Fruit fly (Drosophila melanogaster) whole organism, embryonic: ENCODE measurements around the gene CG18810.

Experiments used
- ATbp ChIP-seq: fragments of 200-800 bp; sonication (Bioruptor generic); optimal IDR thresholded peaks from 2 replicates; lab custom pipeline; 2017; ENCODE audit warnings: missing biosample characterization, mild to moderate bottlenecking, missing genetic modification characterization, missing genetic modification reagents
- Ada2b ChIP-seq: fragments of 200-800 bp; sonication (Bioruptor generic); IDR thresholded peaks from 2 replicates; pipeline ENCODE4 v1.3.6; 2022; ENCODE audit warnings: missing biosample characterization, missing genetic modification characterization
- Aef1 ChIP-seq: fragments of 200-800 bp; sonication (Bioruptor generic); IDR thresholded peaks from 3 replicates; pipeline ENCODE4 v1.3.6; 2022; ENCODE audit warnings: missing biosample characterization, missing genetic modification characterization
- Asciz ChIP-seq: fragments of 200-800 bp; sonication (Bioruptor generic); optimal IDR thresholded peaks from 2 replicates; lab custom pipeline; 2017; ENCODE audit warnings: missing biosample characterization, mild to moderate bottlenecking, missing genetic modification characterization, missing genetic modification reagents
- Bteb2 ChIP-seq: fragments of 200-800 bp; sonication (Bioruptor generic); optimal IDR thresholded peaks from 2 replicates; lab custom pipeline; 2016; ENCODE audit warnings: missing biosample characterization, missing genetic modification characterization
- CG10654 ChIP-seq: fragments of 200-800 bp; sonication (Bioruptor generic); optimal IDR thresholded peaks from 2 replicates; lab custom pipeline; 2016; ENCODE audit warnings: missing biosample characterization, missing genetic modification characterization
- CG12391 ChIP-seq: fragments of 200-800 bp; sonication (Bioruptor generic); optimal IDR thresholded peaks from 3 replicates; lab custom pipeline; 2018; ENCODE audit warnings: missing biosample characterization, mild to moderate bottlenecking, missing genetic modification characterization, moderate library complexity
- CG15696 ChIP-seq: fragments of 200-800 bp; sonication (Bioruptor generic); optimal IDR thresholded peaks from 2 replicates; lab custom pipeline; 2019; ENCODE audit warnings: missing biosample characterization, mild to moderate bottlenecking, missing genetic modification characterization, moderate library complexity
- CG1602 ChIP-seq: fragments of 200-800 bp; sonication (Bioruptor generic); optimal IDR thresholded peaks from 3 replicates; lab custom pipeline; 2016; ENCODE audit warnings: missing biosample characterization, missing genetic modification characterization
- CG16813 ChIP-seq: fragments of 200-800 bp; sonication (Bioruptor generic); IDR thresholded peaks from 3 replicates; pipeline ENCODE4 v1.3.6; 2022; ENCODE audit warnings: missing biosample characterization, missing genetic modification characterization; ENCODE audit not compliant: partially characterized antibody
- CG17328 ChIP-seq: fragments of 200-800 bp; sonication (Bioruptor generic); IDR thresholded peaks from 2 replicates; pipeline ENCODE4 v1.3.6; 2022; ENCODE audit warnings: missing biosample characterization, missing genetic modification characterization
- CG2120 ChIP-seq: fragments of 200-800 bp; sonication (Bioruptor generic); optimal IDR thresholded peaks from 3 replicates; lab custom pipeline; 2016; ENCODE audit warnings: missing biosample characterization, missing genetic modification characterization
- CG30020 ChIP-seq: fragments of 200-800 bp; optimal IDR thresholded peaks from 2 replicates; lab custom pipeline; 2019; ENCODE audit warnings: missing biosample characterization, mild to moderate bottlenecking, missing genetic modification characterization, moderate library complexity
- CG30431 ChIP-seq: fragments of 200-800 bp; sonication (Bioruptor generic); optimal IDR thresholded peaks from 2 replicates; lab custom pipeline; 2017; ENCODE audit warnings: missing biosample characterization, missing genetic modification characterization
- CG4282 ChIP-seq: fragments of 200-800 bp; sonication (Bioruptor generic); optimal IDR thresholded peaks from 2 replicates; lab custom pipeline; 2016; ENCODE audit warnings: missing biosample characterization, missing genetic modification characterization
- CG4424 ChIP-seq: fragments of 200-800 bp; sonication (Bioruptor generic); optimal IDR thresholded peaks from 3 replicates; lab custom pipeline; 2016; ENCODE audit warnings: missing biosample characterization, missing genetic modification characterization
- CG4617 ChIP-seq: fragments of 200-800 bp; sonication (Bioruptor generic); optimal IDR thresholded peaks from 3 replicates; lab custom pipeline; 2016; ENCODE audit warnings: missing biosample characterization, missing genetic modification characterization, borderline replicate concordance
- CG5180 ChIP-seq: fragments of 200-800 bp; sonication (Bioruptor generic); optimal IDR thresholded peaks from 3 replicates; lab custom pipeline; 2017; ENCODE audit warnings: missing biosample characterization, missing genetic modification characterization, mild to moderate bottlenecking, moderate library complexity, missing genetic modification reagents
- CG7963 ChIP-seq: fragments of 200-800 bp; sonication (Bioruptor generic); IDR thresholded peaks from 3 replicates; pipeline ENCODE4 v1.3.6; 2022; ENCODE audit warnings: missing biosample characterization, missing genetic modification characterization; ENCODE audit not compliant: partially characterized antibody
- CG8089 ChIP-seq: fragments of 200-800 bp; sonication (Bioruptor generic); optimal IDR thresholded peaks from 3 replicates; lab custom pipeline; 2016; ENCODE audit warnings: missing biosample characterization, missing genetic modification characterization
- CG9797 ChIP-seq: fragments of 200-800 bp; sonication (Bioruptor generic); optimal IDR thresholded peaks from 3 replicates; lab custom pipeline; 2018; ENCODE audit warnings: missing biosample characterization, mild to moderate bottlenecking, missing genetic modification characterization
- Doc2 ChIP-seq: fragments of 200-800 bp; sonication (Bioruptor generic); IDR thresholded peaks from 2 replicates; pipeline ENCODE4 v1.3.6; 2022; ENCODE audit warnings: missing biosample characterization, missing genetic modification characterization
- Ets65A ChIP-seq: fragments of 200-800 bp; sonication (Bioruptor generic); peaks from one replicate; lab custom pipeline; 2016; ENCODE audit warnings: missing biosample characterization, missing genetic modification characterization
- Fer1 ChIP-seq: fragments of 200-800 bp; sonication (Bioruptor generic); optimal IDR thresholded peaks from 2 replicates; lab custom pipeline; 2017; ENCODE audit warnings: missing biosample characterization, mild to moderate bottlenecking, missing genetic modification characterization
- Hsf ChIP-seq: fragments of 200-800 bp; sonication (Bioruptor generic); optimal IDR thresholded peaks from 3 replicates; lab custom pipeline; 2016; ENCODE audit warnings: missing biosample characterization, missing genetic modification characterization
- Mad ChIP-seq: fragments of 200-800 bp; sonication (Bioruptor generic); optimal IDR thresholded peaks from 2 replicates; lab custom pipeline; 2016; ENCODE audit warnings: missing biosample characterization, missing genetic modification characterization
- Mes4 ChIP-seq: fragments of 200-800 bp; sonication (Bioruptor generic); optimal IDR thresholded peaks from 2 replicates; lab custom pipeline; 2016; ENCODE audit warnings: missing biosample characterization, missing genetic modification characterization
- Opbp ChIP-seq: fragments of 200-800 bp; sonication (Bioruptor generic); IDR thresholded peaks from 3 replicates; pipeline ENCODE4 v1.3.6; 2022; ENCODE audit warnings: missing biosample characterization, missing genetic modification characterization; ENCODE audit not compliant: partially characterized antibody
- Sry-β ChIP-seq: fragments of 200-800 bp; sonication (Bioruptor generic); optimal IDR thresholded peaks from 2 replicates; lab custom pipeline; 2018; ENCODE audit warnings: missing biosample characterization, mild to moderate bottlenecking, missing genetic modification characterization, moderate library complexity
- Usf ChIP-seq: fragments of 200-800 bp; sonication (Bioruptor generic); optimal IDR thresholded peaks from 2 replicates; lab custom pipeline; 2017; ENCODE audit warnings: missing genotype, missing biosample characterization, missing genetic modification characterization
- ash1 ChIP-seq: fragments of 200-800 bp; sonication (Bioruptor generic); optimal IDR thresholded peaks from 2 replicates; lab custom pipeline; 2018; ENCODE audit warnings: missing biosample characterization, mild to moderate bottlenecking, missing genetic modification characterization
- bsh ChIP-seq, 2 experiments: fragments of 200-800 bp; sonication (Bioruptor generic); optimal IDR thresholded peaks; 2 replicates each; lab custom pipeline; 2017 to 2018; ENCODE audit warnings: mild to moderate bottlenecking in 2 of 2, missing biosample characterization in 2 of 2, missing genetic modification characterization in 2 of 2, moderate library complexity in 1 of 2
- chif ChIP-seq, 2 experiments: fragments of 200-800 bp; sonication (Bioruptor generic); optimal IDR thresholded peaks; 3 replicates each; lab custom pipeline; 2016; ENCODE audit warnings: missing biosample characterization in 2 of 2, missing genetic modification characterization in 2 of 2
- en ChIP-seq: fragments of 200-800 bp; sonication (Bioruptor generic); optimal IDR thresholded peaks from 2 replicates; lab custom pipeline; 2016; ENCODE audit warnings: missing biosample characterization, missing genetic modification characterization
- fd102C ChIP-seq: fragments of 200-800 bp; sonication (Bioruptor generic); optimal IDR thresholded peaks from 2 replicates; lab custom pipeline; 2018; ENCODE audit warnings: missing biosample characterization, mild to moderate bottlenecking, missing genetic modification characterization, moderate library complexity
- kay ChIP-seq: fragments of 200-800 bp; sonication (Bioruptor generic); optimal IDR thresholded peaks from 2 replicates; lab custom pipeline; 2016; ENCODE audit warnings: missing biosample characterization, missing genetic modification characterization
- lab ChIP-seq: fragments of 200-800 bp; sonication (Bioruptor generic); optimal IDR thresholded peaks from 3 replicates; lab custom pipeline; 2017; ENCODE audit warnings: missing biosample characterization, missing genetic modification characterization, mild to moderate bottlenecking, moderate library complexity, missing genetic modification reagents
- mirr ChIP-seq: fragments of 200-800 bp; sonication (Bioruptor generic); optimal IDR thresholded peaks from 3 replicates; lab custom pipeline; 2018; ENCODE audit warnings: missing biosample characterization, mild to moderate bottlenecking, missing genetic modification characterization
- ranshi ChIP-seq: fragments of 200-800 bp; sonication (Bioruptor generic); IDR thresholded peaks from 2 replicates; pipeline ENCODE4 v1.3.6; 2022; ENCODE audit warnings: missing biosample characterization, missing genetic modification characterization
- stwl ChIP-seq: fragments of 200-800 bp; sonication (Bioruptor generic); optimal IDR thresholded peaks from 3 replicates; lab custom pipeline; 2018; ENCODE audit warnings: missing biosample characterization, mild to moderate bottlenecking, missing genetic modification characterization, moderate library complexity
- trh ChIP-seq: fragments of 200-800 bp; sonication (Bioruptor generic); optimal IDR thresholded peaks from 2 replicates; lab custom pipeline; 2016; ENCODE audit warnings: missing biosample characterization, missing genetic modification characterization

The CG18810 gene

DNA sequence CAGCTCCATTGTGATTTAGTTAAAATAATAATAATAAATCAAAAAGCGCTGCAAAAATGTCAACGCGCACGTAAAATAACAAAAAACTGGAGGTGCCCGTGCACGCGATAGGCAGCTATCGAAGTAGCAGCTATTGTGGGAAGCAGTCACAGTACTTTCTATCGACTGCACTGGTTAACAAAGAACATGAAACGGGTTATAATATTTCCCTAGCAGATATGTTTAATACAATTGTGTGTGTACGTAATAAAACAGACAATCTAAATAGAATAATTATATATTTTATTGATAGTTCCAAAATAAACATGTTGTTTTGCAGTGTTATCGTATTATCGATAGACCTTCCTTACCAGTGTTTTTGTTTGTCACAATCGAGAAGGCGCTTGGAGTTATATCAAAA, 27.2 kb downstream of the CG18810 start, which contains the start of the genes CG31678 and IKKepsilon (continued):
- TF ChIP-seq CG7963 (GFP tag; lab: Robert Waterston, UW): peak; percentile 87
- peak; percentile 43 for TF ChIP-seq Fer1
- TF ChIP-seq CG4617 (GFP tag; lab: Kevin White, UChicago): peak; percentile 95
- no peak for TF ChIP-seq CG30431
- TF ChIP-seq Bteb2 (GFP tag; lab: Kevin White, UChicago): no peak
- TF ChIP-seq CG2120 (GFP tag; lab: Kevin White, UChicago): peak; percentile 60
- TF ChIP-seq Mad (GFP tag; lab: Kevin White, UChicago): peak; percentile 36
- no peak for TF ChIP-seq fd102C
- no peak for TF ChIP-seq mirr (GFP tag; lab: Kevin White, UChicago)
- TF ChIP-seq ATbp (GFP tag; lab: Kevin White, UChicago): no peak
- TF ChIP-seq CG1602 (GFP tag; lab: Kevin White, UChicago): peak; percentile 45
- no peak for TF ChIP-seq en (GFP tag; lab: Kevin White, UChicago)
- TF ChIP-seq kay (GFP tag; lab: Kevin White, UChicago): no peak
- TF ChIP-seq Sry-β (GFP tag; lab: Kevin White, UChicago): peak; percentile 88
- 0 out of 3 replicates have a peak, but pooled peaks have one; percentile 15 for TF ChIP-seq Aef1 (GFP tag; lab: Robert Waterston, UW)
- peak; percentile 11 for TF ChIP-seq CG10654 (GFP tag; lab: Kevin White, UChicago)
- peak; percentile 89 for TF ChIP-seq Opbp (GFP tag; lab: Robert Waterston, UW)
- 0 out of 2 replicates have a peak, but pooled peaks have one; percentile 15 for TF ChIP-seq CG17328 (GFP tag; lab: Robert Waterston, UW)
- no peak for TF ChIP-seq ash1 (GFP tag; lab: Kevin White, UChicago)
- TF ChIP-seq Ada2b: peak; percentile 17; the same call in 1 of the 2 replicates
- peak; percentile 59 for TF ChIP-seq Ets65A (GFP tag; lab: Kevin White, UChicago)
- peak; percentile 63 for TF ChIP-seq stwl (tag; lab: Kevin White, UChicago)
- peak; percentile 52 for TF ChIP-seq CG4424 (GFP tag; lab: Kevin White, UChicago)
- TF ChIP-seq CG15696: no peak
- TF ChIP-seq chif (GFP tag; optimal IDR thresholded peaks at IDR 0.05; lab: Kevin White, UChicago): no peak
- 0 out of 2 replicates have a peak, but pooled peaks have one; percentile 23 for TF ChIP-seq ranshi (GFP tag; lab: Robert Waterston, UW)
- no peak for TF ChIP-seq Asciz (GFP tag; lab: Kevin White, UChicago)
- TF ChIP-seq CG12391: peak; percentile 63
- no peak for TF ChIP-seq CG4282
- TF ChIP-seq CG5180 (GFP tag; lab: Kevin White, UChicago): no peak
- no peak for TF ChIP-seq trh
- TF ChIP-seq lab: peak; percentile 23
- TF ChIP-seq CG9797 (GFP tag; lab: Kevin White, UChicago): peak; percentile 12
- peak in 1 of 2 experiments; percentile 25 for TF ChIP-seq bsh (GFP tag; optimal IDR thresholded peaks at IDR 0.05; lab: Kevin White, UChicago)
- no peak for TF ChIP-seq CG8089 (GFP tag; lab: Kevin White, UChicago)
- no peak for TF ChIP-seq Mes4 (GFP tag; lab: Kevin White, UChicago)
- peak; percentile 51 for TF ChIP-seq CG30020
- TF ChIP-seq Usf: no peak
- TF ChIP-seq Hsf (GFP tag; lab: Kevin White, UChicago): peak; percentile 3
- no peak for TF ChIP-seq Doc2 (GFP tag; lab: Robert Waterston, UW)
- TF ChIP-seq CG16813 (GFP tag; lab: Robert Waterston, UW): peak; percentile 92
